Fruit fly (Drosophila melanogaster) whole organism, wandering third instar larva: ENCODE measurements around the gene CG31689.

Experiments used
- Abd-B ChIP-seq: fragments of >200 bp; optimal IDR thresholded peaks from 2 replicates; lab custom pipeline; 2017; ENCODE audit warnings: missing biosample characterization, missing genetic modification characterization
- CG32264 ChIP-seq: fragments of 200-800 bp; sonication (Bioruptor generic); optimal IDR thresholded peaks from 2 replicates; lab custom pipeline; 2016; ENCODE audit warnings: missing biosample characterization, missing genetic modification characterization
- CG9705 ChIP-seq: fragments of 200-800 bp; sonication (Bioruptor generic); optimal IDR thresholded peaks from 2 replicates; lab custom pipeline; 2018; ENCODE audit warnings: missing biosample characterization, mild to moderate bottlenecking, missing genetic modification characterization
- CrebA ChIP-seq: fragments of 200-800 bp; sonication (Bioruptor generic); optimal IDR thresholded peaks from 2 replicates; lab custom pipeline; 2016; ENCODE audit warnings: missing biosample characterization, mild to moderate bottlenecking, missing genetic modification characterization, borderline replicate concordance
- Dfd ChIP-seq: fragments of >200 bp; optimal IDR thresholded peaks from 2 replicates; lab custom pipeline; 2017; ENCODE audit warnings: missing biosample characterization, missing genetic modification characterization
- Dif ChIP-seq: fragments of 200-275, 200-300 bp; sonication (Bioruptor generic); optimal IDR thresholded peaks from 2 replicates; lab custom pipeline; 2018; ENCODE audit warnings: missing biosample characterization, missing genetic modification characterization; ENCODE audit not compliant: partially characterized antibody
- GATAd ChIP-seq: sonication (Bioruptor generic); optimal IDR thresholded peaks from 2 replicates; lab custom pipeline; 2016; ENCODE audit warnings: missing biosample characterization, missing genetic modification characterization
- HLH106 ChIP-seq: fragments of 200-800 bp; optimal IDR thresholded peaks from 3 replicates; lab custom pipeline; 2019; ENCODE audit warnings: missing biosample characterization, mild to moderate bottlenecking, missing genetic modification characterization, moderate library complexity
- Hnf4 ChIP-seq: fragments of 200-800 bp; sonication (Bioruptor generic); optimal IDR thresholded peaks from 2 replicates; lab custom pipeline; 2016; ENCODE audit warnings: missing biosample characterization, mild to moderate bottlenecking, missing genetic modification characterization
- Hr78 ChIP-seq: fragments of >200 bp; optimal IDR thresholded peaks from 2 replicates; lab custom pipeline; 2017; ENCODE audit warnings: missing biosample characterization, missing genetic modification characterization
- Hr83 ChIP-seq: fragments of 200-300 bp; sonication (Bioruptor generic); optimal IDR thresholded peaks from 2 replicates; lab custom pipeline; 2016; ENCODE audit warnings: missing biosample characterization, mild to moderate bottlenecking, missing genetic modification characterization, moderate library complexity; ENCODE audit not compliant: poor library complexity, severe bottlenecking
- Jra ChIP-seq: sonication (Bioruptor generic); optimal IDR thresholded peaks from 2 replicates; lab custom pipeline; 2016; ENCODE audit warnings: missing biosample characterization, missing genetic modification characterization
- Mio ChIP-seq: sonication (Bioruptor generic); optimal IDR thresholded peaks from 2 replicates; lab custom pipeline; 2016; ENCODE audit warnings: missing biosample characterization, missing genetic modification characterization
- Myc ChIP-seq: fragments of >200 bp; optimal IDR thresholded peaks from 2 replicates; lab custom pipeline; 2017
- N ChIP-seq: fragments of >200 bp; optimal IDR thresholded peaks from 2 replicates; lab custom pipeline; 2018; ENCODE audit warnings: missing biosample characterization, missing external identifiers, missing genetic modification characterization
- OdsH ChIP-seq: fragments of 200-800 bp; sonication (Bioruptor generic); optimal IDR thresholded peaks from 2 replicates; lab custom pipeline; 2016; ENCODE audit warnings: missing biosample characterization, mild to moderate bottlenecking, missing genetic modification characterization
- Rel ChIP-seq, 2 experiments: fragments of 200-800 bp; sonication (Bioruptor generic) in 1 of 2; optimal IDR thresholded peaks; 2 replicates in 1 of 2; 3 replicates in 1 of 2; lab custom pipeline; 2016 to 2019; ENCODE audit warnings: mild to moderate bottlenecking in 2 of 2, missing biosample characterization in 2 of 2, missing genetic modification characterization in 2 of 2, moderate library complexity in 1 of 2
- Sp1 ChIP-seq: fragments of 200-800 bp; sonication (Bioruptor generic); optimal IDR thresholded peaks from 3 replicates; lab custom pipeline; 2019; ENCODE audit warnings: missing biosample characterization, mild to moderate bottlenecking, missing genetic modification characterization, moderate library complexity
- Vsx2 ChIP-seq: fragments of 200-300, 225-300 bp; sonication (Bioruptor generic); optimal IDR thresholded peaks from 2 replicates; lab custom pipeline; 2018; ENCODE audit warnings: missing biosample characterization, missing genetic modification characterization; ENCODE audit not compliant: partially characterized antibody
- br ChIP-seq: fragments of 200-800 bp; sonication (Bioruptor generic); optimal IDR thresholded peaks from 2 replicates; lab custom pipeline; 2016; ENCODE audit warnings: missing biosample characterization, missing genetic modification characterization
- brk ChIP-seq: fragments of 200-800 bp; sonication (Bioruptor generic); optimal IDR thresholded peaks from 2 replicates; lab custom pipeline; 2016; ENCODE audit warnings: missing biosample characterization, mild to moderate bottlenecking, missing genetic modification characterization
- dl ChIP-seq, 2 experiments: fragments of 175-275, 200-275 bp in 1 of 2; fragments of 200-275 bp in 1 of 2; sonication (Bioruptor generic); optimal IDR thresholded peaks; lab custom pipeline; 2018; ENCODE audit warnings: mild to moderate bottlenecking in 2 of 2, missing biosample characterization in 2 of 2, missing genetic modification characterization in 2 of 2, moderate library complexity in 2 of 2; ENCODE audit not compliant: partially characterized antibody in 2 of 2, insufficient read depth in 1 of 2
- dmrt93B ChIP-seq: fragments of 200-800 bp; sonication (Bioruptor generic); optimal IDR thresholded peaks from 2 replicates; lab custom pipeline; 2018; ENCODE audit warnings: missing biosample characterization, mild to moderate bottlenecking, missing genetic modification characterization
- dsf ChIP-seq: sonication (Bioruptor generic); optimal IDR thresholded peaks from 2 replicates; lab custom pipeline; 2016; ENCODE audit warnings: missing biosample characterization, missing genetic modification characterization, borderline replicate concordance
- ey ChIP-seq: fragments of 200-800 bp; sonication (Bioruptor generic); optimal IDR thresholded peaks from 2 replicates; lab custom pipeline; 2016; ENCODE audit warnings: missing biosample characterization, missing genetic modification characterization
- foxo ChIP-seq, 2 experiments: fragments of 200-800 bp; sonication (Bioruptor generic); optimal IDR thresholded peaks; 2 replicates in 1 of 2; 3 replicates in 1 of 2; lab custom pipeline; 2016 to 2017; ENCODE audit warnings: missing biosample characterization in 2 of 2, missing genetic modification characterization in 2 of 2
- fru ChIP-seq: fragments of 200-800 bp; sonication (Bioruptor generic); optimal IDR thresholded peaks from 3 replicates; lab custom pipeline; 2016; ENCODE audit warnings: missing biosample characterization, mild to moderate bottlenecking, missing genetic modification characterization
- h ChIP-seq: fragments of 200-800 bp; sonication (Bioruptor generic); optimal IDR thresholded peaks from 3 replicates; lab custom pipeline; 2016; ENCODE audit warnings: missing biosample characterization, mild to moderate bottlenecking, missing genetic modification characterization
- jim ChIP-seq: fragments of 175-275, 200-325 bp; sonication (Bioruptor generic); optimal IDR thresholded peaks from 2 replicates; lab custom pipeline; 2016; ENCODE audit warnings: missing biosample characterization, mild to moderate bottlenecking, missing genetic modification characterization
- lola ChIP-seq: fragments of >200 bp; optimal IDR thresholded peaks from 2 replicates; lab custom pipeline; 2017; ENCODE audit warnings: missing biosample characterization, missing genetic modification characterization
- pan ChIP-seq: fragments of >200 bp; optimal IDR thresholded peaks from 2 replicates; lab custom pipeline; 2017
- psq ChIP-seq: fragments of 200-800 bp; sonication (Bioruptor generic); optimal IDR thresholded peaks from 3 replicates; lab custom pipeline; 2017; ENCODE audit warnings: missing biosample characterization, mild to moderate bottlenecking, missing genetic modification characterization, moderate library complexity
- rgr ChIP-seq: fragments of 200-800 bp; sonication (Bioruptor generic); optimal IDR thresholded peaks from 3 replicates; lab custom pipeline; 2016; ENCODE audit warnings: missing biosample characterization, mild to moderate bottlenecking, missing genetic modification characterization
- sage ChIP-seq: fragments of 200-800 bp; sonication (Bioruptor generic); optimal IDR thresholded peaks from 2 replicates; lab custom pipeline; 2016; ENCODE audit warnings: missing biosample characterization, mild to moderate bottlenecking, missing genetic modification characterization
- sv ChIP-seq: fragments of 200-800 bp; sonication (Bioruptor generic); optimal IDR thresholded peaks from 3 replicates; lab custom pipeline; 2016; ENCODE audit warnings: missing biosample characterization, missing genetic modification characterization
- tai ChIP-seq: sonication (Bioruptor generic); optimal IDR thresholded peaks from 2 replicates; lab custom pipeline; 2016; ENCODE audit warnings: missing biosample characterization, missing genetic modification characterization
- usp ChIP-seq: fragments of >200 bp; optimal IDR thresholded peaks from 2 replicates; lab custom pipeline; 2017; ENCODE audit warnings: missing biosample characterization, missing genetic modification characterization
- woc ChIP-seq: sonication (Bioruptor generic); optimal IDR thresholded peaks from 2 replicates; lab custom pipeline; 2016; ENCODE audit warnings: missing biosample characterization, mild to moderate bottlenecking, missing genetic modification characterization

Gene CG31689

DNA sequence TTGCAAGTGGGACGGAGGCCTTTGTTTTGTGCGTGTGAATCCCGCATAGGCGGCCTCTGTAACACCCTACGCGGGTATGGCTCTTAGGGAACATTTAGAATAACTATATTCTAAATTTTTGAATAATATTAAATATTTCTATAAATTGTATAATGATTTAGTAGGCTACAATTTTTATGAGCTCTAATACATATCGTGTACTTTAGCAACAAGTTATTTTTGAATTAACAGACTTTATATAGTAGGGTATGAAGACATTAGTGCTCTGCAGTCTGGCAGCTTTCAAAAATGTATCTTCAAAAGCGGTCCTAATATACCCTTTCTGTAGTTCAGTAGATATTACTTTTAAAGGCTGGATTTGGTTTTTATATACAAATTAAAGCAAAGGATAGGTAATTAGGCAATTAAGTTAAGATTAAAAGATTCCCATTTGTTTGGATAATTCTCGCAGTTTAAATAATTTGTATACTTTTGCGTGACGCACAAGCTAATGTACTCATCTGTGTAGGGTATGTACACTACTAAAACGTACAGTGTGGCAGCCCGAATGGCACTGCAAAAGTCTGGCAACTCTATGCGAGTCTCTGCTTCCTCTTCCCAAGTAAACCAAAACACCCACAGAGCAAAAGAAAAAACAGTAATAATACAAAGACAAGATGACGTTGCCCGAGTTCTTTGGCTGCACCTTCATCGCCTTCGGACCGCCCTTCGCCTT, 40.3 kb downstream of the CG31689 start, which contains the start of the genes Snx21 and aph-1:
Snx21 (minus strand) TSS at position 7 of the 715 bp plus-strand sequence.
aph-1 (plus strand) TSS at position 575 of the 715 bp plus-strand sequence.
- no peak for TF ChIP-seq dl (GFP tag; optimal IDR thresholded peaks at IDR 0.05; lab: Kevin White, UChicago; ENCODE audit: insufficient read depth in 1 of 2, partially characterized antibody in 2 of 2)
- TF ChIP-seq CG32264 (GFP tag; lab: Kevin White, UChicago), result peak; percentile 66
- TF ChIP-seq N (GFP tag; lab: Kevin White, UChicago), result no peak
- TF ChIP-seq Hr78, result no peak
- peak; percentile 93 for TF ChIP-seq Sp1 (GFP tag; lab: Kevin White, UChicago)
- TF ChIP-seq HLH106, result peak; percentile 94
- peak; percentile 89 for TF ChIP-seq OdsH
- TF ChIP-seq Vsx2 (GFP tag; lab: Kevin White, UChicago), result no peak
- no peak for TF ChIP-seq Abd-B (GFP tag; lab: Kevin White, UChicago)
- peak; percentile 90 for TF ChIP-seq fru
- peak; percentile 83 for TF ChIP-seq sv (GFP tag; lab: Kevin White, UChicago)
- TF ChIP-seq Dfd (GFP tag; lab: Kevin White, UChicago), result no peak
- TF ChIP-seq foxo (GFP tag; optimal IDR thresholded peaks at IDR 0.05; lab: Kevin White, UChicago), result peak in 1 of 2 experiments; percentile 93
- TF ChIP-seq ey (GFP tag; lab: Kevin White, UChicago), result peak; percentile 90
- peak; percentile 66 for TF ChIP-seq Hr83 (GFP tag; lab: Kevin White, UChicago)
- TF ChIP-seq sage, result no peak
- TF ChIP-seq Hnf4 (GFP tag; lab: Kevin White, UChicago), result peak; percentile 87
- TF ChIP-seq Mio (GFP tag; lab: Kevin White, UChicago), result peak; percentile 56
- TF ChIP-seq tai, result no peak
- peak; percentile 91 for TF ChIP-seq Rel (GFP tag; optimal IDR thresholded peaks at IDR 0.05; lab: Kevin White, UChicago)
- TF ChIP-seq Rel (tag; optimal IDR thresholded peaks at IDR 0.05; lab: Kevin White, UChicago), result peak; percentile 89
- TF ChIP-seq jim (GFP tag; lab: Kevin White, UChicago), result peak; percentile 16
- TF ChIP-seq h (GFP tag; lab: Kevin White, UChicago), result peak; percentile 88
- TF ChIP-seq lola, result no peak
- no peak for TF ChIP-seq pan (lab: Kevin White, UChicago)
- peak; percentile 85 for TF ChIP-seq psq (GFP tag; lab: Kevin White, UChicago)
- TF ChIP-seq usp (GFP tag; lab: Kevin White, UChicago), result no peak
- TF ChIP-seq GATAd (GFP tag; lab: Kevin White, UChicago), result no peak
- TF ChIP-seq br (GFP tag; lab: Kevin White, UChicago), result peak; percentile 87
- peak; percentile 67 for TF ChIP-seq dsf
- peak; percentile 82 for TF ChIP-seq dmrt93B (GFP tag; lab: Kevin White, UChicago)
- no peak for TF ChIP-seq Dif
- TF ChIP-seq woc (GFP tag; lab: Kevin White, UChicago), result peak; percentile 98
- TF ChIP-seq rgr (GFP tag; lab: Kevin White, UChicago), result peak; percentile 91
- TF ChIP-seq CG9705 (GFP tag; lab: Kevin White, UChicago), result peak; percentile 89
- no peak for TF ChIP-seq CrebA
- no peak for TF ChIP-seq brk (GFP tag; lab: Kevin White, UChicago)
- peak; percentile 34 for TF ChIP-seq Myc (lab: Kevin White, UChicago)
- TF ChIP-seq Jra (GFP tag; lab: Kevin White, UChicago), result peak; percentile 69

- TF ChIP-seq CG9705 (GFP tag; lab: Kevin White, UChicago), result no peak
- peak; percentile 31 for TF ChIP-seq rgr (GFP tag; lab: Kevin White, UChicago)
- no peak for TF ChIP-seq pan (lab: Kevin White, UChicago)
- no peak for TF ChIP-seq dsf
- TF ChIP-seq CG32264 (GFP tag; lab: Kevin White, UChicago), result no peak
- no peak for TF ChIP-seq dmrt93B (GFP tag; lab: Kevin White, UChicago)
- peak; percentile 2 for TF ChIP-seq Hr83 (GFP tag; lab: Kevin White, UChicago)
- TF ChIP-seq N (GFP tag; lab: Kevin White, UChicago), result no peak
- TF ChIP-seq CrebA, result no peak
- no peak for TF ChIP-seq Hnf4 (GFP tag; lab: Kevin White, UChicago)
- TF ChIP-seq lola, result no peak
- no peak for TF ChIP-seq Rel (GFP tag; optimal IDR thresholded peaks at IDR 0.05; lab: Kevin White, UChicago)
- TF ChIP-seq Rel (tag; optimal IDR thresholded peaks at IDR 0.05; lab: Kevin White, UChicago), result peak; percentile 41
- no peak for TF ChIP-seq GATAd (GFP tag; lab: Kevin White, UChicago)
- TF ChIP-seq Dif, result no peak
- peak; percentile 4 for TF ChIP-seq h (GFP tag; lab: Kevin White, UChicago)
- TF ChIP-seq Dfd (GFP tag; lab: Kevin White, UChicago), result no peak
- no peak for TF ChIP-seq sv (GFP tag; lab: Kevin White, UChicago)
- peak; percentile 18 for TF ChIP-seq Sp1 (GFP tag; lab: Kevin White, UChicago)
Measured at dm6 chr2L:2767627-2768026, 42.2 kb downstream of the CG31689 start, which contains the start of the genes Taf10b and Taf10. Gene Taf10b, minus strand, starts transcription at chr2L:2767845. Gene Taf10, plus strand, starts transcription at chr2L:2767890.
